Worm (Caenorhabditis elegans) whole organism, midembryonic: ENCODE results near the gene chil-14.

Experiments used
- flt-1 ChIP-seq: fragments of 200-800 bp; sonication (Bioruptor generic); IDR thresholded peaks from 2 replicates; pipeline ENCODE4 v1.3.6; 2022; ENCODE audit warnings: missing genetic modification characterization, missing compliant biosample characterization
- klf-2 ChIP-seq: fragments of 200-800 bp; sonication (Bioruptor generic); conservative IDR thresholded peaks from 2 replicates; pipeline ENCODE4 v1.3.6; 2022; ENCODE audit warnings: missing genetic modification reagents, missing genetic modification characterization, missing compliant biosample characterization
- med-1 ChIP-seq: sonication (generic microtip); optimal IDR thresholded peaks from 2 replicates; lab custom pipeline; 2017; ENCODE audit warnings: missing genetic modification characterization, mild to moderate bottlenecking, missing compliant biosample characterization, antibody characterized with exemption, missing genetic modification reagents; ENCODE audit not compliant: insufficient read depth
- ref-1 ChIP-seq: fragments of 200-800 bp; sonication (Bioruptor generic); conservative IDR thresholded peaks from 2 replicates; pipeline ENCODE4 v1.3.6; 2022; ENCODE audit warnings: missing genetic modification reagents, missing genetic modification characterization, missing compliant biosample characterization
- tab-1 ChIP-seq: fragments of 200-800 bp; sonication (Bioruptor generic); IDR thresholded peaks from 2 replicates; pipeline ENCODE4 v1.3.6; 2022; ENCODE audit warnings: missing genetic modification characterization, missing compliant biosample characterization
- ztf-23 ChIP-seq: fragments of 200-800 bp; sonication (Bioruptor generic); IDR thresholded peaks from 2 replicates; pipeline ENCODE4 v1.3.6; 2022; ENCODE audit warnings: missing genetic modification reagents, missing genetic modification characterization, missing compliant biosample characterization

ce11 chrV:1494469-1494868 is 39.6 kb downstream of the chil-14 start, which contains the start of gene spig-7:
- TF ChIP-seq med-1 (no peak), klf-2 (GFP tag; lab: Robert Waterston, UW) (no peak), ref-1 (no peak), flt-1 (GFP tag; lab: Robert Waterston, UW) (no peak), tab-1 (GFP tag; lab: Robert Waterston, UW) (no peak), ztf-23 (GFP tag; lab: Robert Waterston, UW) (no peak)
